Worm (Caenorhabditis elegans) whole organism, L4/young adult: ENCODE results near the gene cdd-2.

Experiments
- dao-5 ChIP-seq: sonication (generic microtip); optimal IDR thresholded peaks from 2 replicates; lab custom pipeline; 2016; ENCODE audit warnings: missing genotype, missing genetic modification characterization, moderate library complexity, missing compliant biosample characterization
- him-1 ChIP-seq: sonication (generic microtip); optimal IDR thresholded peaks from 2 replicates; lab custom pipeline; 2016; ENCODE audit warnings: missing genotype, missing genetic modification reagents, missing genetic modification characterization, missing compliant biosample characterization

DNA sequence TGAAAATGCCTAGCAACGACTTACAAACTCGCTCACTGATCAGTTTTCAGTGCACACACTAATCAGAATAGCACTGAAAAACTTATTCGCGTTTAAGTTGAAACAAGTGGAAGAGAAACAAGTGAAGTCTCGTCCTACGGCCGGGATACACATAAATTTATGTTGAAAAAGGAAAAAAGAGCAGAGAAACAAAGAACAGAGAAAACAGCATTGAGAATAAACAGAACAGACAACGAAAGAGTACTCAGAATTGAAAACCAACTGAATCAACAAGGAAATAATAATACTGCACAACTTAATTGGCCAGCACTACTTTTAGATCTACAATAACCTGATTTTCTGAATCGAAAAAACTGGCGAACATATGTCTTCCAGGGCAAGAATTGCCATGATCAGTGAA is 6.7 kb upstream of the cdd-2 start, which contains the start of gene F49E8.6:
- no peak for TF ChIP-seq dao-5 (tag; lab: Kevin White, UChicago)
- TF ChIP-seq him-1 (tag; lab: Kevin White, UChicago): no peak
